Worm (Caenorhabditis elegans) whole organism, early embryonic: ENCODE measurements around the gene srt-54.

ENCODE experiments used
- ama-1 ChIP-seq: fragments of 150-350 bp; optimal IDR thresholded peaks from 2 replicates; lab custom pipeline; 2014
- sea-1 ChIP-seq: fragments of 200-800 bp; sonication (Bioruptor generic); conservative IDR thresholded peaks from 2 replicates; pipeline ENCODE4 v1.3.6; 2022; ENCODE audit warnings: missing genetic modification characterization, missing compliant biosample characterization
- tra-4 ChIP-seq: sonication (generic microtip); optimal IDR thresholded peaks from 2 replicates; lab custom pipeline; 2017; ENCODE audit warnings: missing genetic modification characterization, missing compliant biosample characterization

ce11 chrII:163229-163628 lies 46.2 kb downstream of the srt-54 start:
- TF ChIP-seq sea-1 (GFP tag; lab: Robert Waterston, UW) = no peak
- no peak for TF ChIP-seq ama-1 (lab: Kevin White, UChicago)
- no peak for TF ChIP-seq tra-4 (tag; lab: Kevin White, UChicago)
